Worm (Caenorhabditis elegans) whole organism, late embryonic: ENCODE data around the gene glr-6.

Experiments used
- F13H6.1 ChIP-seq: sonication (generic microtip); optimal IDR thresholded peaks from 2 replicates; lab custom pipeline; 2016; ENCODE audit warnings: missing genetic modification characterization, missing compliant biosample characterization
- ceh-14 ChIP-seq: sonication (generic microtip); optimal IDR thresholded peaks from 2 replicates; lab custom pipeline; 2016; ENCODE audit warnings: missing genotype, missing genetic modification characterization, missing compliant biosample characterization
- ceh-19 ChIP-seq: fragments of 200-800 bp; sonication (Bioruptor generic); optimal IDR thresholded peaks from 2 replicates; lab custom pipeline; 2018; ENCODE audit warnings: mild to moderate bottlenecking, missing genetic modification characterization, missing compliant biosample characterization
- ceh-48 ChIP-seq: sonication (generic microtip); optimal IDR thresholded peaks from 2 replicates; lab custom pipeline; 2016; ENCODE audit warnings: missing genetic modification characterization, inconsistent platforms, missing compliant biosample characterization
- elt-2 ChIP-seq: sonication (generic microtip); optimal IDR thresholded peaks from 2 replicates; lab custom pipeline; 2016; ENCODE audit warnings: missing genetic modification reagents, missing genetic modification characterization, missing compliant biosample characterization
- hlh-6 ChIP-seq: sonication (generic microtip); optimal IDR thresholded peaks from 2 replicates; lab custom pipeline; 2016; ENCODE audit warnings: missing genotype, missing genetic modification characterization, missing compliant biosample characterization
- pha-4 ChIP-seq: fragments of 150-350 bp; optimal IDR thresholded peaks from 2 replicates; lab custom pipeline; 2018; ENCODE audit warnings: missing biosample characterization, missing genetic modification reagents, missing genetic modification characterization
- pqm-1 ChIP-seq: sonication (generic microtip); optimal IDR thresholded peaks from 2 replicates; lab custom pipeline; 2016; ENCODE audit warnings: missing genetic modification characterization, missing compliant biosample characterization
- tbx-7 ChIP-seq: sonication (generic microtip); optimal IDR thresholded peaks from 2 replicates; lab custom pipeline; 2016; ENCODE audit warnings: missing genotype, missing genetic modification characterization, missing compliant biosample characterization

DNA sequence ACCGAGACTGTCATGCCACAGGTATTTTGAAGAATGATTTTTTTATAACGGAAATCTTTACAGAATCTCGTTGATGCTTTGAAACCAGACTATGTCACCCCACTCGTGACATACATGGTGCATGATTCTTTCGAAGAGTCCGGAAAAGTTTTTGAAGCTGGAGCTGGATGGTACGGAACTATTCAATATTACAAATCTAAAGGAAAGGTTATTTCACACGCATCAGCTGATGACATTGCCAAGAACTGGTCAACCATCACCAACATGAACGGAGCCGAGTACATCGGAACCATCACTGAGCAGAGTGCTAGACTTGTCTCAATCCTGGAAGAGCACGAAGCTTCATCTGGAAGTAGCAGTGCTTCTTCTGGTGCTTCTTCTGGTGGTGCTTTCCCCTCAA lies 21.4 kb downstream of the glr-6 start:
- TF ChIP-seq hlh-6 (tag; lab: Kevin White, UChicago) (no peak), ceh-19 (GFP tag; lab: Kevin White, UChicago) (no peak), F13H6.1 (no peak), ceh-14 (tag; lab: Kevin White, UChicago) (no peak), ceh-48 (tag; lab: Kevin White, UChicago) (no peak), pha-4 (no peak), pqm-1 (tag; lab: Kevin White, UChicago) (no peak), elt-2 (no peak), tbx-7 (no peak)
